Worm (Caenorhabditis elegans) whole organism, L4 larva: ENCODE data around the gene str-20.

Source experiments
- D1046.2 ChIP-seq: fragments of 200-800 bp; sonication (Bioruptor generic); IDR thresholded peaks from 2 replicates; pipeline ENCODE4 v1.3.6; 2022; ENCODE audit warnings: missing genetic modification characterization, missing compliant biosample characterization
- F44E2.7 ChIP-seq: fragments of 200-800 bp; sonication (Bioruptor generic); IDR thresholded peaks from 2 replicates; pipeline ENCODE4 v2.1.2; 2022; ENCODE audit warnings: missing genetic modification characterization, missing compliant biosample characterization
- T20F7.1 ChIP-seq: fragments of 200-800 bp; sonication (Bioruptor generic); optimal IDR thresholded peaks from 2 replicates; lab custom pipeline; 2018; ENCODE audit warnings: mild to moderate bottlenecking, missing genetic modification characterization, missing compliant biosample characterization
- Y105C5A.15 ChIP-seq: fragments of 200-800 bp; sonication (Bioruptor generic); IDR thresholded peaks from 2 replicates; pipeline ENCODE4 v1.3.6; 2022; ENCODE audit warnings: missing genetic modification characterization, missing compliant biosample characterization
- Y5F2A.4 ChIP-seq: fragments of 200-800 bp; sonication (Bioruptor generic); optimal IDR thresholded peaks from 2 replicates; lab custom pipeline; 2018; ENCODE audit warnings: mild to moderate bottlenecking, missing genetic modification characterization, missing compliant biosample characterization
- Y75B8A.6 ChIP-seq: fragments of 200-800 bp; sonication (Bioruptor generic); IDR thresholded peaks from 2 replicates; pipeline ENCODE4 v1.3.6; 2022; ENCODE audit warnings: missing genetic modification reagents, missing genetic modification characterization, missing compliant biosample characterization
- ZK337.2 ChIP-seq: fragments of 200-800 bp; sonication (Bioruptor generic); IDR thresholded peaks from 2 replicates; pipeline ENCODE4 v1.3.6; 2022; ENCODE audit warnings: missing genetic modification reagents, missing genetic modification characterization, missing compliant biosample characterization
- ZK546.5 ChIP-seq, 2 experiments: sonication (generic microtip); optimal IDR thresholded peaks; 2 replicates each; lab custom pipeline; 2017; ENCODE audit warnings: missing biosample characterization in 2 of 2, missing genetic modification characterization in 2 of 2
- aly-2 ChIP-seq: sonication (generic microtip); optimal IDR thresholded peaks from 2 replicates; lab custom pipeline; 2018; ENCODE audit warnings: missing biosample characterization, missing genetic modification characterization
- ceh-44 ChIP-seq: fragments of 200-800 bp; sonication (Bioruptor generic); IDR thresholded peaks from 2 replicates; pipeline ENCODE4 v1.3.6; 2022; ENCODE audit warnings: missing genetic modification reagents, missing genetic modification characterization, missing compliant biosample characterization
- ceh-62 ChIP-seq: sonication (generic microtip); optimal IDR thresholded peaks from 2 replicates; lab custom pipeline; 2017; ENCODE audit warnings: missing biosample characterization, missing genetic modification characterization
- ceh-82 ChIP-seq: sonication (generic microtip); optimal IDR thresholded peaks from 2 replicates; lab custom pipeline; 2017; ENCODE audit warnings: missing biosample characterization, missing genetic modification characterization
- cey-2 ChIP-seq: sonication (generic microtip); optimal IDR thresholded peaks from 3 replicates; lab custom pipeline; 2017; ENCODE audit warnings: missing genetic modification characterization, mild to moderate bottlenecking, missing compliant biosample characterization, antibody characterized with exemption, borderline replicate concordance; ENCODE audit not compliant: insufficient read depth
- ctbp-1 ChIP-seq: fragments of 200-800 bp; sonication (Bioruptor generic); IDR thresholded peaks from 2 replicates; pipeline ENCODE4 v1.3.6; 2022; ENCODE audit warnings: missing genetic modification reagents, missing genetic modification characterization, missing compliant biosample characterization
- daf-12 ChIP-seq: fragments of 150-350 bp; optimal IDR thresholded peaks from 2 replicates; lab custom pipeline; 2014; ENCODE audit warnings: missing biosample characterization, missing genetic modification reagents, missing genetic modification characterization
- daf-16 ChIP-seq, 3 experiments: sonication (generic microtip); optimal IDR thresholded peaks; 2 replicates each; lab custom pipeline; 2016 to 2017; ENCODE audit warnings: missing genetic modification characterization in 3 of 3, missing genetic modification reagents in 3 of 3, mild to moderate bottlenecking in 2 of 3, missing compliant biosample characterization in 2 of 3, missing biosample characterization in 1 of 3, moderate library complexity in 1 of 3
- daf-8 ChIP-seq: fragments of 200-800 bp; sonication (Bioruptor generic); IDR thresholded peaks from 2 replicates; pipeline ENCODE4 v1.3.6; 2022; ENCODE audit warnings: missing genetic modification characterization, missing compliant biosample characterization
- duxl-1 ChIP-seq: sonication (generic microtip); optimal IDR thresholded peaks from 2 replicates; lab custom pipeline; 2016; ENCODE audit warnings: mild to moderate bottlenecking, missing genetic modification characterization, moderate library complexity, missing compliant biosample characterization; ENCODE audit not compliant: poor library complexity
- egl-27 ChIP-seq: sonication (generic microtip); optimal IDR thresholded peaks from 3 replicates; lab custom pipeline; 2017; ENCODE audit warnings: missing biosample characterization, missing genetic modification reagents, missing genetic modification characterization
- fkh-10 ChIP-seq: fragments of 150-350 bp; optimal IDR thresholded peaks from 2 replicates; lab custom pipeline; 2014; ENCODE audit warnings: missing biosample characterization, missing genetic modification reagents, missing genetic modification characterization
- fos-1 ChIP-seq: fragments of 150-350 bp; optimal IDR thresholded peaks from 2 replicates; lab custom pipeline; 2014; ENCODE audit warnings: missing biosample characterization, missing genetic modification characterization
- hif-1 ChIP-seq, 2 experiments: sonication (generic microtip); optimal IDR thresholded peaks; 2 replicates each; lab custom pipeline; 2016 to 2017; ENCODE audit warnings: missing compliant biosample characterization in 2 of 2, missing genetic modification characterization in 2 of 2, missing genetic modification reagents in 2 of 2, missing genotype in 2 of 2, mild to moderate bottlenecking in 1 of 2
- hlh-30 ChIP-seq: sonication (generic microtip); optimal IDR thresholded peaks from 2 replicates; lab custom pipeline; 2017; ENCODE audit warnings: antibody characterized with exemption, mild to moderate bottlenecking, missing genetic modification characterization, missing compliant biosample characterization; ENCODE audit not compliant: insufficient read depth
- lin-1 ChIP-seq: fragments of 200-800 bp; sonication (Bioruptor generic); IDR thresholded peaks from 2 replicates; pipeline ENCODE4 v1.3.6; 2022; ENCODE audit warnings: missing genetic modification reagents, missing genetic modification characterization, missing compliant biosample characterization
- lin-15B ChIP-seq: fragments of 150-350 bp; sonication (generic microtip); optimal IDR thresholded peaks from 3 replicates; lab custom pipeline; 2014; ENCODE audit warnings: missing biosample characterization, missing genetic modification characterization
- lin-29 ChIP-seq: fragments of 200-800 bp; sonication (Bioruptor generic); IDR thresholded peaks from 2 replicates; pipeline ENCODE4 v1.3.6; 2022; ENCODE audit warnings: missing genetic modification reagents, missing genetic modification characterization, missing compliant biosample characterization
- lir-3 ChIP-seq: sonication (generic microtip); optimal IDR thresholded peaks from 2 replicates; lab custom pipeline; 2016; ENCODE audit warnings: mild to moderate bottlenecking, missing genetic modification characterization, missing compliant biosample characterization
- lsy-2 ChIP-seq, 2 experiments: fragments of 150-350 bp in 1 of 2; sonication (generic microtip) in 1 of 2; optimal IDR thresholded peaks; 2 replicates each; lab custom pipeline; 2014 to 2017; ENCODE audit warnings: missing biosample characterization in 2 of 2, missing genetic modification characterization in 2 of 2
- mdl-1 ChIP-seq, 2 experiments: fragments of 150-350 bp in 1 of 2; sonication (generic microtip) in 1 of 2; optimal IDR thresholded peaks; 2 replicates each; lab custom pipeline; 2014 to 2017; ENCODE audit warnings: missing biosample characterization in 2 of 2, missing genetic modification characterization in 2 of 2
- mes-2 ChIP-seq: sonication (generic microtip); optimal IDR thresholded peaks from 2 replicates; lab custom pipeline; 2016; ENCODE audit warnings: missing genotype, mild to moderate bottlenecking, missing genetic modification characterization, missing compliant biosample characterization; ENCODE audit not compliant: poor library complexity, severe bottlenecking
- nhr-10 ChIP-seq: fragments of 150-350 bp; optimal IDR thresholded peaks from 2 replicates; lab custom pipeline; 2014; ENCODE audit warnings: missing biosample characterization, missing genetic modification characterization
- nhr-25 ChIP-seq: sonication (generic microtip); optimal IDR thresholded peaks from 2 replicates; lab custom pipeline; 2017; ENCODE audit warnings: missing genetic modification characterization, mild to moderate bottlenecking, missing compliant biosample characterization, antibody characterized with exemption, moderate library complexity, borderline replicate concordance; ENCODE audit not compliant: insufficient read depth
- nhr-28 ChIP-seq: fragments of 150-350 bp; optimal IDR thresholded peaks from 2 replicates; lab custom pipeline; 2014; ENCODE audit warnings: missing biosample characterization, missing genetic modification characterization
- nhr-6 ChIP-seq: fragments of 150-350 bp; optimal IDR thresholded peaks from 2 replicates; lab custom pipeline; 2014; ENCODE audit warnings: missing biosample characterization, missing genetic modification characterization
- nhr-77 ChIP-seq: fragments of 150-350 bp; optimal IDR thresholded peaks from 2 replicates; lab custom pipeline; 2014; ENCODE audit warnings: missing biosample characterization, missing genetic modification characterization
- pha-4 ChIP-seq, 2 experiments: fragments of 150-350 bp in 1 of 2; fragments of 200-800 bp in 1 of 2; sonication (Bioruptor generic) in 1 of 2; IDR thresholded peaks in 1 of 2; optimal IDR thresholded peaks in 1 of 2; 2 replicates each; pipeline versions ENCODE4 v1.3.6 to Lab custom; 2014 to 2022; ENCODE audit warnings: missing genetic modification characterization in 2 of 2, missing genetic modification reagents in 2 of 2, missing biosample characterization in 1 of 2, missing compliant biosample characterization in 1 of 2
- rbr-2 ChIP-seq: sonication (generic microtip); optimal IDR thresholded peaks from 2 replicates; lab custom pipeline; 2016; ENCODE audit warnings: missing genotype, missing genetic modification characterization, missing compliant biosample characterization
- set-16 ChIP-seq: fragments of 200-800 bp; sonication (Bioruptor generic); IDR thresholded peaks from 2 replicates; pipeline ENCODE4 v1.3.6; 2022; ENCODE audit warnings: missing genetic modification reagents, missing genetic modification characterization, missing compliant biosample characterization
- snpc-4 ChIP-seq: fragments of 150-350 bp; optimal IDR thresholded peaks from 2 replicates; lab custom pipeline; 2014; ENCODE audit warnings: missing biosample characterization, missing genetic modification characterization
- spr-1 ChIP-seq: sonication (generic microtip); optimal IDR thresholded peaks from 2 replicates; lab custom pipeline; 2016; ENCODE audit warnings: mild to moderate bottlenecking, missing genetic modification characterization, missing compliant biosample characterization
- spr-3 ChIP-seq: fragments of 200-800 bp; sonication (Bioruptor generic); optimal IDR thresholded peaks from 2 replicates; lab custom pipeline; 2018; ENCODE audit warnings: mild to moderate bottlenecking, missing genetic modification characterization, missing compliant biosample characterization
- tra-1 ChIP-seq: fragments of 200-800 bp; sonication (Bioruptor generic); IDR thresholded peaks from 2 replicates; pipeline ENCODE4 v1.3.6; 2022; ENCODE audit warnings: missing genetic modification reagents, missing genetic modification characterization, missing compliant biosample characterization
- unc-39 ChIP-seq: sonication (generic microtip); optimal IDR thresholded peaks from 2 replicates; lab custom pipeline; 2017; ENCODE audit warnings: missing biosample characterization, missing genetic modification characterization
- unc-62 ChIP-seq, 3 experiments: fragments of 150-350 bp in 1 of 3; sonication (generic microtip); optimal IDR thresholded peaks in 2 of 3; peaks in 1 of 3; 1 replicate in 1 of 3; 2 replicates in 2 of 3; lab custom pipeline; 2014 to 2017; ENCODE audit warnings: missing biosample characterization in 3 of 3, missing genetic modification characterization in 3 of 3, missing genetic modification reagents in 3 of 3, missing genotype in 1 of 3
- vab-7 ChIP-seq: fragments of 200-800 bp; sonication (Bioruptor generic); IDR thresholded peaks from 2 replicates; pipeline ENCODE4 v1.3.6; 2022; ENCODE audit warnings: missing genetic modification reagents, missing genetic modification characterization, missing compliant biosample characterization
- zfp-3 ChIP-seq: fragments of 200-800 bp; sonication (Bioruptor generic); conservative IDR thresholded peaks from 2 replicates; pipeline ENCODE4 v1.3.6; 2022; ENCODE audit warnings: missing genetic modification reagents, missing genetic modification characterization, missing compliant biosample characterization
- zip-11 ChIP-seq: fragments of 200-800 bp; sonication (Bioruptor generic); IDR thresholded peaks from 2 replicates; pipeline ENCODE4 v1.3.6; 2022; ENCODE audit warnings: missing genetic modification characterization, missing compliant biosample characterization
- ztf-11 ChIP-seq: fragments of 150-350 bp; optimal IDR thresholded peaks from 2 replicates; lab custom pipeline; 2014; ENCODE audit warnings: missing biosample characterization, missing genetic modification characterization
- ztf-7 ChIP-seq: fragments of 150-350 bp; optimal IDR thresholded peaks from 2 replicates; lab custom pipeline; 2014; ENCODE audit warnings: missing biosample characterization, missing genetic modification characterization

str-20 gene

ce11 chrV:723895-724352 lies 32.3 kb upstream of the str-20 start, which contains the start of gene fbxb-72 (continued):
- peak in 1 of 2 experiments; percentile 80 for TF ChIP-seq unc-62 (GFP tag; optimal IDR thresholded peaks at IDR 0.05 in 1 of 2; lab: Kevin White, UChicago)
- TF ChIP-seq unc-62 (tag; optimal IDR thresholded peaks at IDR 0.05; lab: Kevin White, UChicago): no peak
- peak; percentile 45 for TF ChIP-seq nhr-28 (tag; lab: Kevin White, UChicago)
- no peak for TF ChIP-seq zip-11 (GFP tag; lab: Robert Waterston, UW)
- no peak for TF ChIP-seq set-16 (GFP tag; lab: Robert Waterston, UW)
- TF ChIP-seq ceh-62: no peak
- peak; percentile 66 for TF ChIP-seq ztf-7 (tag; lab: Kevin White, UChicago)
- no peak for TF ChIP-seq fkh-10 (GFP tag; lab: Kevin White, UChicago)
- TF ChIP-seq egl-27: no peak
- TF ChIP-seq unc-39 (tag; lab: Kevin White, UChicago): no peak
- TF ChIP-seq fos-1 (tag; lab: Kevin White, UChicago): no peak
- TF ChIP-seq nhr-77 (tag; lab: Kevin White, UChicago): peak; percentile 93
- peak; percentile 86 for TF ChIP-seq mes-2 (tag; lab: Kevin White, UChicago)
- peak; percentile 93 for TF ChIP-seq nhr-6
- TF ChIP-seq lin-29: no peak; the same call in 1 of the 2 replicates
- TF ChIP-seq cey-2 (tag; lab: Kevin White, UChicago): no peak
- peak; percentile 43 for TF ChIP-seq hlh-30 (tag; lab: Kevin White, UChicago)
- peak; percentile 69; the same call in 1 of the 2 replicates for TF ChIP-seq Y75B8A.6
- no peak for TF ChIP-seq F44E2.7
- no peak for TF ChIP-seq ZK337.2 (GFP tag; lab: Robert Waterston, UW)
- peak; percentile 75 for TF ChIP-seq duxl-1
- TF ChIP-seq Y105C5A.15 (GFP tag; lab: Robert Waterston, UW): peak; percentile 8; the same call in 1 of the 2 replicates
- no peak for TF ChIP-seq ceh-82 (tag; lab: Kevin White, UChicago)
- no peak for TF ChIP-seq lin-15B
- TF ChIP-seq ctbp-1 (GFP tag; lab: Robert Waterston, UW): no peak
- no peak for TF ChIP-seq vab-7 (GFP tag; lab: Robert Waterston, UW)
- no peak for TF ChIP-seq ZK546.5 (tag; optimal IDR thresholded peaks at IDR 0.05; lab: Kevin White, UChicago)
- TF ChIP-seq daf-12 (tag; lab: Kevin White, UChicago): no peak
- no peak for TF ChIP-seq mdl-1 (tag; optimal IDR thresholded peaks at IDR 0.05; lab: Kevin White, UChicago)
- peak; percentile 97 for TF ChIP-seq zfp-3 (GFP tag; lab: Robert Waterston, UW)
- TF ChIP-seq spr-1 (tag; lab: Kevin White, UChicago): peak; percentile 92
- TF ChIP-seq pha-4 (GFP tag; IDR thresholded peaks at IDR 0.05; lab: Robert Waterston, UW): peak; percentile 67; the same call in 1 of the 2 replicates
- no peak for TF ChIP-seq pha-4 (tag; optimal IDR thresholded peaks at IDR 0.05; lab: Kevin White, UChicago)
- no peak for TF ChIP-seq D1046.2 (GFP tag; lab: Robert Waterston, UW)
- TF ChIP-seq daf-8 (GFP tag; lab: Robert Waterston, UW): no peak
- peak; percentile 33 for TF ChIP-seq Y5F2A.4 (GFP tag; lab: Kevin White, UChicago)
- peak; percentile 96 for TF ChIP-seq nhr-10
- TF ChIP-seq daf-16 (GFP tag; optimal IDR thresholded peaks at IDR 0.05; lab: Kevin White, UChicago): peak; percentile 41 to 93
- peak; percentile 89 for TF ChIP-seq daf-16 (tag; optimal IDR thresholded peaks at IDR 0.05; lab: Kevin White, UChicago)
- no peak for TF ChIP-seq nhr-25 (tag; lab: Kevin White, UChicago)
- TF ChIP-seq snpc-4 (tag; lab: Kevin White, UChicago): no peak
- peak; percentile 34 for TF ChIP-seq rbr-2 (tag; lab: Kevin White, UChicago)
- TF ChIP-seq ztf-11 (tag; lab: Kevin White, UChicago): no peak
- TF ChIP-seq spr-3 (GFP tag; lab: Kevin White, UChicago): peak; percentile 22
- peak; percentile 59 to 65 for TF ChIP-seq hif-1 (tag; optimal IDR thresholded peaks at IDR 0.05; lab: Kevin White, UChicago)
- peak; percentile 76 to 84 for TF ChIP-seq lsy-2 (tag; optimal IDR thresholded peaks at IDR 0.05; lab: Kevin White, UChicago)
- no peak for TF ChIP-seq lir-3 (tag; lab: Kevin White, UChicago)
- no peak; the same call in 1 of the 2 replicates for TF ChIP-seq tra-1 (GFP tag; lab: Robert Waterston, UW)
- TF ChIP-seq lin-1 (GFP tag; lab: Robert Waterston, UW): no peak; the same call in 1 of the 2 replicates
- TF ChIP-seq T20F7.1 (GFP tag; lab: Kevin White, UChicago): peak; percentile 70
- no peak for TF ChIP-seq ceh-44
- TF ChIP-seq aly-2 (tag; lab: Kevin White, UChicago): no peak
